Fruit fly (Drosophila melanogaster): ENCODE measurements around the gene CG2310.
A peak's percentile ranks its signal among the peaks of the same experiment; 100 is the strongest.

Gene CG2310

dm6 chr3R:29460225-29460927 is 32.9 kb downstream of the CG2310 start:
- peak; percentile 56 for TF ChIP-seq Vsx2 (GFP tag; optimal IDR thresholded peaks at IDR 0.05; ENCODE audit: partially characterized antibody)
- TF ChIP-seq fru (GFP tag; optimal IDR thresholded peaks at IDR 0.05): no peak
- peak; percentile 5 for TF ChIP-seq HLH106 (tag; optimal IDR thresholded peaks at IDR 0.05)
- TF ChIP-seq foxo (GFP tag; optimal IDR thresholded peaks at IDR 0.05): peak in 1 of 2 experiments; percentile 34

- TF ChIP-seq br (GFP tag; optimal IDR thresholded peaks at IDR 0.05) (no peak), fru (GFP tag; optimal IDR thresholded peaks at IDR 0.05) (peak; percentile 51), Sp1 (GFP tag; optimal IDR thresholded peaks at IDR 0.05) (peak; percentile 33), HLH106 (tag; optimal IDR thresholded peaks at IDR 0.05) (peak; percentile 43), psq (GFP tag; optimal IDR thresholded peaks at IDR 0.05) (peak; percentile 3), h (GFP tag; optimal IDR thresholded peaks at IDR 0.05) (peak; percentile 11), rgr (GFP tag; optimal IDR thresholded peaks at IDR 0.05) (no peak), ey (GFP tag; optimal IDR thresholded peaks at IDR 0.05) (peak; percentile 24), tai (GFP tag; optimal IDR thresholded peaks at IDR 0.05) (no peak), foxo (GFP tag; optimal IDR thresholded peaks at IDR 0.05) (peak in 1 of 2 experiments; percentile 38), pan (optimal IDR thresholded peaks at IDR 0.05) (no peak), usp (GFP tag; optimal IDR thresholded peaks at IDR 0.05) (no peak)
These were observed 34.6 kb downstream of the CG2310 start for dm6 chr3R:29458689-29459136.

- TF ChIP-seq CG9705 (GFP tag; optimal IDR thresholded peaks at IDR 0.05) (no peak), Hr83 (GFP tag; optimal IDR thresholded peaks at IDR 0.05; ENCODE audit: poor library complexity, severe bottlenecking) (no peak), Abd-B (GFP tag; optimal IDR thresholded peaks at IDR 0.05) (no peak), pan (optimal IDR thresholded peaks at IDR 0.05) (peak; percentile 19), dmrt93B (GFP tag; optimal IDR thresholded peaks at IDR 0.05) (no peak)
These were observed 35.4 kb downstream of the CG2310 start for dm6 chr3R:29457779-29458382.

- TF ChIP-seq Vsx2 (GFP tag; optimal IDR thresholded peaks at IDR 0.05; ENCODE audit: partially characterized antibody): peak; percentile 21
- no peak for TF ChIP-seq Dfd (GFP tag; optimal IDR thresholded peaks at IDR 0.05)
These were observed 36.1 kb downstream of the CG2310 start for dm6 chr3R:29457215-29457614.

dm6 chr3R:29450333-29450732 is 43.0 kb downstream of the CG2310 start:
- no peak for TF ChIP-seq tai (GFP tag; optimal IDR thresholded peaks at IDR 0.05)
- TF ChIP-seq Hr78 (GFP tag; optimal IDR thresholded peaks at IDR 0.05): no peak
- TF ChIP-seq Hnf4 (GFP tag; optimal IDR thresholded peaks at IDR 0.05): no peak
- TF ChIP-seq jim (GFP tag; optimal IDR thresholded peaks at IDR 0.05): no peak
- TF ChIP-seq CG9705 (GFP tag; optimal IDR thresholded peaks at IDR 0.05): no peak

All from whole organism, wandering third instar larva.